Fruit fly (Drosophila melanogaster): ENCODE results near the gene CG10650.
A peak's percentile ranks its signal among the peaks of the same experiment; 100 is the strongest.

The CG10650 gene

dm6 chr2L:18990720-18991119 is 5.0 kb downstream of the CG10650 start, which contains the start of gene CG15169:
TSS of gene CG15169 (plus strand) at chr2L:18991020.
- TF ChIP-seq bab1 (GFP tag; optimal IDR thresholded peaks at IDR 0.05), result no peak
- TF ChIP-seq ovo (GFP tag; optimal IDR thresholded peaks at IDR 0.05), result no peak
- TF ChIP-seq CG5204 (GFP tag; optimal IDR thresholded peaks at IDR 0.05), result no peak
- no peak for TF ChIP-seq CG33017 (tag; optimal IDR thresholded peaks at IDR 0.05)
- TF ChIP-seq CG11617 (GFP tag; optimal IDR thresholded peaks at IDR 0.05), result no peak
- TF ChIP-seq cic (GFP tag; optimal IDR thresholded peaks at IDR 0.05), result no peak
- TF ChIP-seq Crg-1 (GFP tag; optimal IDR thresholded peaks at IDR 0.05), result no peak
- TF ChIP-seq Hr96 (GFP tag; optimal IDR thresholded peaks at IDR 0.05), result no peak
- TF ChIP-seq Clk (GFP tag; optimal IDR thresholded peaks at IDR 0.05), result no peak
- TF ChIP-seq kay (GFP tag; ENCODE audit: borderline replicate concordance), result no peak
- no peak for TF ChIP-seq cnc (optimal IDR thresholded peaks at IDR 0.05)
- no peak for TF ChIP-seq CG12768 (GFP tag; optimal IDR thresholded peaks at IDR 0.05)
- TF ChIP-seq pad (GFP tag; optimal IDR thresholded peaks at IDR 0.05), result no peak
- no peak for TF ChIP-seq CG14711 (tag; optimal IDR thresholded peaks at IDR 0.05)
- no peak for TF ChIP-seq CG7045 (GFP tag; optimal IDR thresholded peaks at IDR 0.05)
- TF ChIP-seq CG1620 (GFP tag; optimal IDR thresholded peaks at IDR 0.05), result no peak
- TF ChIP-seq tj (GFP tag; optimal IDR thresholded peaks at IDR 0.05), result no peak
- TF ChIP-seq toe (GFP tag; optimal IDR thresholded peaks at IDR 0.05), result no peak

- TF ChIP-seq CG11617 (GFP tag; optimal IDR thresholded peaks at IDR 0.05) (no peak), bab1 (GFP tag; optimal IDR thresholded peaks at IDR 0.05) (no peak), ovo (GFP tag; optimal IDR thresholded peaks at IDR 0.05) (no peak)
Measured at dm6 chr2L:18990133-18990532, 5.6 kb downstream of the CG10650 start, which contains the start of gene CG15170. TSS of gene CG15170 (minus strand) at chr2L:18990233.

- TF ChIP-seq tj (GFP tag; optimal IDR thresholded peaks at IDR 0.05) (peak; percentile 57), CG5204 (GFP tag; optimal IDR thresholded peaks at IDR 0.05) (no peak), CG14711 (tag; optimal IDR thresholded peaks at IDR 0.05) (peak; percentile 92), bab1 (GFP tag; optimal IDR thresholded peaks at IDR 0.05) (peak; percentile 29), Crg-1 (GFP tag; optimal IDR thresholded peaks at IDR 0.05) (no peak), ovo (GFP tag; optimal IDR thresholded peaks at IDR 0.05) (peak; percentile 36), CG33017 (tag; optimal IDR thresholded peaks at IDR 0.05) (peak; percentile 29), cic (GFP tag; optimal IDR thresholded peaks at IDR 0.05) (no peak), CG7101 (tag; optimal IDR thresholded peaks at IDR 0.05) (peak; percentile 74), CG1620 (GFP tag; optimal IDR thresholded peaks at IDR 0.05) (peak; percentile 8), toe (GFP tag; optimal IDR thresholded peaks at IDR 0.05) (peak; percentile 48), CG12768 (GFP tag; optimal IDR thresholded peaks at IDR 0.05) (no peak), Mnt (GFP tag; optimal IDR thresholded peaks at IDR 0.05) (peak; percentile 22), kay (GFP tag; ENCODE audit: borderline replicate concordance) (no peak), Clk (GFP tag; optimal IDR thresholded peaks at IDR 0.05) (no peak), CG7045 (GFP tag; optimal IDR thresholded peaks at IDR 0.05) (peak; percentile 2), Hr96 (GFP tag; optimal IDR thresholded peaks at IDR 0.05) (no peak), pad (GFP tag; optimal IDR thresholded peaks at IDR 0.05) (peak; percentile 26), CG11617 (GFP tag; optimal IDR thresholded peaks at IDR 0.05) (peak; percentile 65), cnc (optimal IDR thresholded peaks at IDR 0.05) (no peak)
Measured at dm6 chr2L:18987078-18987895, 8.4 kb downstream of the CG10650 start, which contains the start of the genes Swip-1 and EMC5. TSS of gene Swip-1 (minus strand) at chr2L:18987280. TSS of gene EMC5 (plus strand) at chr2L:18987707.

dm6 chr2L:18986125-18986498 is 9.6 kb downstream of the CG10650 start:
- TF ChIP-seq CG5204 (GFP tag; optimal IDR thresholded peaks at IDR 0.05) (no peak), CG14711 (tag; optimal IDR thresholded peaks at IDR 0.05) (no peak), CG12768 (GFP tag; optimal IDR thresholded peaks at IDR 0.05) (no peak), Clk (GFP tag; optimal IDR thresholded peaks at IDR 0.05) (no peak), kay (GFP tag; ENCODE audit: borderline replicate concordance) (no peak), ovo (GFP tag; optimal IDR thresholded peaks at IDR 0.05) (no peak), Crg-1 (GFP tag; optimal IDR thresholded peaks at IDR 0.05) (no peak), CG1620 (GFP tag; optimal IDR thresholded peaks at IDR 0.05) (no peak), CG33017 (tag; optimal IDR thresholded peaks at IDR 0.05) (no peak), toe (GFP tag; optimal IDR thresholded peaks at IDR 0.05) (no peak), cnc (optimal IDR thresholded peaks at IDR 0.05) (no peak), CG7045 (GFP tag; optimal IDR thresholded peaks at IDR 0.05) (no peak)

dm6 chr2L:18985201-18986124 is 10.3 kb downstream of the CG10650 start:
- TF ChIP-seq cic (GFP tag; optimal IDR thresholded peaks at IDR 0.05), result peak; percentile 32
- TF ChIP-seq Hr96 (GFP tag; optimal IDR thresholded peaks at IDR 0.05), result peak; percentile 54
- no peak for TF ChIP-seq Clk (GFP tag; optimal IDR thresholded peaks at IDR 0.05)
- no peak for TF ChIP-seq pad (GFP tag; optimal IDR thresholded peaks at IDR 0.05)
- peak; percentile 25 for TF ChIP-seq CG12768 (GFP tag; optimal IDR thresholded peaks at IDR 0.05)
- TF ChIP-seq CG7045 (GFP tag; optimal IDR thresholded peaks at IDR 0.05), result peak; percentile 53
- no peak for TF ChIP-seq CG1620 (GFP tag; optimal IDR thresholded peaks at IDR 0.05)
- TF ChIP-seq CG33017 (tag; optimal IDR thresholded peaks at IDR 0.05), result peak; percentile 66
- no peak for TF ChIP-seq Crg-1 (GFP tag; optimal IDR thresholded peaks at IDR 0.05)
- peak; percentile 20 for TF ChIP-seq bab1 (GFP tag; optimal IDR thresholded peaks at IDR 0.05)
- TF ChIP-seq cnc (optimal IDR thresholded peaks at IDR 0.05), result no peak
- TF ChIP-seq CG7101 (tag; optimal IDR thresholded peaks at IDR 0.05), result peak; percentile 56
- peak; percentile 10 for TF ChIP-seq tj (GFP tag; optimal IDR thresholded peaks at IDR 0.05)
- no peak for TF ChIP-seq toe (GFP tag; optimal IDR thresholded peaks at IDR 0.05)
- peak; percentile 91 for TF ChIP-seq kay (GFP tag; ENCODE audit: borderline replicate concordance)
- TF ChIP-seq CG14711 (tag; optimal IDR thresholded peaks at IDR 0.05), result peak; percentile 29
- TF ChIP-seq Mnt (GFP tag; optimal IDR thresholded peaks at IDR 0.05), result peak; percentile 6
- TF ChIP-seq ovo (GFP tag; optimal IDR thresholded peaks at IDR 0.05), result no peak
- TF ChIP-seq CG11617 (GFP tag; optimal IDR thresholded peaks at IDR 0.05), result peak; percentile 21
- TF ChIP-seq CG5204 (GFP tag; optimal IDR thresholded peaks at IDR 0.05), result no peak
